Fruit fly (Drosophila melanogaster) S2 (cell line): Measurements from ENCODE around the gene MFS18.

ENCODE experiments used
- CG8478 ChIP-seq: fragments of >200 bp; optimal IDR thresholded peaks from 2 replicates; lab custom pipeline; 2018
- CTCF ChIP-seq, 2 experiments: fragments of >200 bp; optimal IDR thresholded peaks; 2 replicates each; lab custom pipeline; 2018

The MFS18 gene

dm6 chr2L:4448582-4449016, at the start of gene MFS18:
Gene MFS18 (minus strand): TSS chr2L:4448635.
- TF ChIP-seq CG8478 = no peak

DNA sequence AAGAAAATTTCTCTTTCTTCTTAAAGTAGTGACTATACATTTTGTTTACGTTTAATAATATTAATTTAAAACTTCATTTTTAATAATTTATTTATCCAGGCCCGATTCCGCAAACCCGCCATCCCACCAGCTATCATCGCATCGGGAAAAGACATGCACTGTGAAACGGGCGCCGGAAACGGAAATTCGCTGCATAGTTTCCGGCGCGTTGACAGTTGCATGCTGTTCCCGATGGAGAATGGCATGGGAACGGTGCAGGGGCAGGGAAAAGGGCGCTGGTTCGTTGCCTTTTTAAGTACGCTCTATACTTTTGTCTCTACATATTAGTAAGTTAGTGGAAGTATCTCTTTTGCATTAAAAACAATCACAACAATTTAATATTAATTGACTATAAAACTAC, 29.5 kb upstream of the MFS18 start:
- TF ChIP-seq CTCF (optimal IDR thresholded peaks at IDR 0.05; lab: Kevin White, UChicago) (no peak), CG8478 (no peak)

DNA sequence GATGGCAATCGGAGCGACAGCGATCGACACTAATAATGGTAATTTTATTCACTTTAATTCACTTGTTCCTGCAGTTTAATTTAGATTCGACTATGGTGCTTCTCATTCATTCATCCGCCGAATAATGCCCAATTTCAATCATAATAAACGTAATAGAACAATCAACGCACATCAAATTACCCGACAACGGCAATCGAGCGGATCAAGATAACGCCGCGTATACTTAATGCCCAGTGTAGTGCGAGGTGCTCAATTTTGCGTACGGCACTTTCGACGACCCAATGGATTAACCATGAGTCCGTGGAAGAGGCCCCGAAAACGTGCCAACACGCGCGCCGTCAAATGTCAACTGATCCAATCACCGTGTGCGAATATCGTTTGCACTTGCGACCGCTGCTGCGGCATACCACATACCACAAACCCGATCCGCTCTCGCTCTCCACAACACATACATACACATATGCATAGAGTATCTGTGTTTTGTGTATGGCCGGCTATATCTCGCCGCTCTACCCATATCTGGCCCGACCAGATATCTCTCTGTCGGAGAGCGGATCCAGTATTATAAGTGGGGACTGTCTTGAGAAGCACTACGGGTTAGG, 28.3 kb upstream of the MFS18 start, which contains the start of gene ine:
Gene ine, minus strand, starts transcription at position 351 of the 602 bp plus-strand sequence.
- TF ChIP-seq CTCF (optimal IDR thresholded peaks at IDR 0.05; lab: Kevin White, UChicago) (no peak), CG8478 (no peak)

dm6 chr2L:4475422-4475821, 27.0 kb upstream of the MFS18 start:
- TF ChIP-seq CTCF (optimal IDR thresholded peaks at IDR 0.05; lab: Kevin White, UChicago) = no peak
- no peak for TF ChIP-seq CG8478

DNA sequence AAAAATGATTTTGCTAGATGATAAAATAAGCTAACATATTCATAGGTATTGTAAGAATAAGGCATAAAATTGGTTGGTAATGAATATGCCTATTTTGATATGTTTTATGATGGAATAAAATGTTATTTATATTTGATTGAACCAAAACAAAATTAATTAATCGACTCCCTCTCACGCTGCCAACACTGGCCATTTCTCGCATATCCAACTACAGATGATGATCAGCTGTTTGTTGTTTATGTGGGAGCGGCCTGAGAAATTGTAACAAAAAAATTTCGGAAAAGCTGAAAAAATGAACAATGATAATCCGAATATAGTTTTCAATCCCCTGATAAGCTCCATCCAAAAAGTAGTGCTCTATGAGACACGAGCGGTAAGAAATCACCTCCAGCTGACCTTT, 16.5 kb upstream of the MFS18 start, which contains the start of gene FIG4:
Gene FIG4, plus strand, starts transcription at position 229 of the 400 bp plus-strand sequence.
- TF ChIP-seq CTCF (optimal IDR thresholded peaks at IDR 0.05; lab: Kevin White, UChicago) = no peak
- TF ChIP-seq CG8478 = no peak

- TF ChIP-seq CTCF (optimal IDR thresholded peaks at IDR 0.05; lab: Kevin White, UChicago) (no peak), CG8478 (no peak)
These were observed 14.9 kb upstream of the MFS18 start, which contains the start of the genes CG15443 and Paris for dm6 chr2L:4463323-4463722. Gene CG15443 (minus strand): TSS chr2L:4463447. Gene Paris (plus strand): TSS chr2L:4463611.

- TF ChIP-seq CG8478 = no peak
- no peak for TF ChIP-seq CTCF (optimal IDR thresholded peaks at IDR 0.05; lab: Kevin White, UChicago)
These were observed 11.1 kb upstream of the MFS18 start, which contains the start of the genes mRpL27 and CG15435 for dm6 chr2L:4459543-4459942. Gene mRpL27 (minus strand): TSS chr2L:4459638. Gene CG15435 (plus strand): TSS chr2L:4459729.

dm6 chr2L:4458119-4459056, 10.0 kb upstream of the MFS18 start, which contains the start of gene RpL27A:
Gene RpL27A (minus strand): TSS chr2L:4458364.
- TF ChIP-seq CG8478 = no peak
- TF ChIP-seq CTCF (optimal IDR thresholded peaks at IDR 0.05; lab: Kevin White, UChicago) = peak in 1 of 2 experiments; percentile 42

- TF ChIP-seq CTCF (optimal IDR thresholded peaks at IDR 0.05; lab: Kevin White, UChicago) (no peak), CG8478 (no peak)
These were observed 8.1 kb upstream of the MFS18 start, which contains the start of gene Gs1l for dm6 chr2L:4456539-4456994. Gene Gs1l (minus strand): TSS chr2L:4456807.

dm6 chr2L:4454009-4454689, 5.7 kb upstream of the MFS18 start, which contains the start of the genes Secp43 and ND-B8:
Gene Secp43 (minus strand): TSS chr2L:4454453.
Gene ND-B8 (plus strand): TSS chr2L:4454626.
- TF ChIP-seq CTCF (optimal IDR thresholded peaks at IDR 0.05; lab: Kevin White, UChicago) = peak; percentile 57 to 70
- TF ChIP-seq CG8478 = no peak

DNA sequence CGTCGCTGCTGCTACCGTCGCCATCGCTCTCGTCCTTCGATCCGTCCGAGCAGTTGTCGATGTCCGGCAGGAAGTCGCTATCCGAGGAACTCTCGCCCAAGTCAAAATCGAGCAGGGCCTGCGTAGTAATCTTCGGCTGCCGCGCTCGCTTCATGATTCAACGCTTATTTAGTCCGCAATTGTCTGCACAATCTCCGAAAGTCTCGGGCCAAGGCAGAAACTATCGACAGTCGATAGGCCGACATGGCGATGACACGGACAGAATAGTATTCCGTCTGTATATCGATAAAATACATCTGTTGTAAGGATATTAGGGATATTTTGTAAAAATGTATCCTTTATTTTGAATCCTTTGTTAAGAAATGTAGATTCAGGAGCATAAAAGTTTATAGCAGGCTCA, 4.4 kb upstream of the MFS18 start, which contains the start of gene CG15439:
Gene CG15439, minus strand, starts transcription at position 241 of the 400 bp plus-strand sequence.
- TF ChIP-seq CTCF (optimal IDR thresholded peaks at IDR 0.05; lab: Kevin White, UChicago) = no peak
- no peak for TF ChIP-seq CG8478

DNA sequence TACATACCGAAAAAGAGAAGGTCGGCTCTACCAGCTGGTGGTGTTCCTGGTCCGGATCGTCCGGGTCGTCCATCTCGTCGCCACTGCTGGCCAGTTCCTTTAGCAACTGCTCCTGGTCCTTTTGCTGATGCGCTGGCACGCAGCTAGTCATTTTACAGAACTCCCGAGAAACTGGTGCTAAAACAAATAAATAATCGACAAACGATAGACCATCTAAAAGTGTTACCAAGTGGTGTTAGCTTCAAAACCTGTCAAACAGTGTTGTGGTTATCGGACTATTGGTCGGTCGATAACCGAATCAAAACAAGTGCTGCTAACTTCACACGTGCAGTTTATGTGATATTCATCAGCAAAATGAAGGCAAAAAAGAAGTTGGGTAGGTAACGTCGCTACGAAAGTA, 4.0 kb downstream of the MFS18 start, which contains the start of the genes morgue and Elp3:
Gene morgue, minus strand, starts transcription at position 224 of the 400 bp plus-strand sequence.
Gene Elp3, plus strand, starts transcription at position 276 of the 400 bp plus-strand sequence.
- TF ChIP-seq CTCF (optimal IDR thresholded peaks at IDR 0.05; lab: Kevin White, UChicago) (no peak), CG8478 (no peak)

DNA sequence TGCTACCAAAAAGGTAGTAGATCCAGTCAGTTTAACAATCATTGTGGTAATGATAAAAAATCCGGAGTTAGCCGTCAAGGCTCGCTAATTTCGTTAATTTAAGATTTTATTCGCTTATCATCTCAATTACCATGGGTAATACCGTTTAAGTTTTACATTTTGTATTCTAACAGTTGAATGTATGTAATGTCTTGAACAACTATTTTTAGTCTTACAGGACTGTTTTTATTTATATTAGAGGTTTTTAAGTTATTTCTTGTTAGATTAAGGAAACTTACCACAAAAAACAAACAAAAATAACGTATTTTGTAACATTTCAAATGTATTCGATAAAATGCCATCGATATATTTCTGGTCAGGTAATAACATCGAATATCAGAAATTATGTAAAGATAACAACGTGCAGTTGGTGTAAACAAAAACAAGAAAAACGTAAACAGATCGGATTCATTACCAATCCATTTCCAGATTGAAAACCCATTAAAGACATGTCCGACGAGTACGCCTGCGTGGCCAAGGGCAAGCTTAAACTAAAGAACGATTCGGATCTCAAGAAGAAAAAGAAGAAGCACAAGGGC, 6.3 kb downstream of the MFS18 start, which contains the start of the genes Sfp24F and CG15432:
Gene Sfp24F, minus strand, starts transcription at position 51 of the 578 bp plus-strand sequence.
Gene CG15432, plus strand, starts transcription at position 311 of the 578 bp plus-strand sequence.
- TF ChIP-seq CTCF (optimal IDR thresholded peaks at IDR 0.05; lab: Kevin White, UChicago) = no peak
- TF ChIP-seq CG8478 = no peak
